Fruit fly (Drosophila melanogaster): ENCODE results near the gene Cyp4d2.
A peak's percentile ranks its signal among the peaks of the same experiment; 100 is the strongest.

Cyp4d2 gene

dm6 chrX:2134965-2135758, 40.6 kb upstream of the Cyp4d2 start:
- TF ChIP-seq Deaf1 (tag; optimal IDR thresholded peaks at IDR 0.05) (peak; percentile 77), CG34422 (GFP tag; IDR thresholded peaks at IDR 0.05) (peak; percentile 75), btn (GFP tag; optimal IDR thresholded peaks at IDR 0.05) (peak; percentile 66), cato (GFP tag; optimal IDR thresholded peaks at IDR 0.05; ENCODE audit: borderline replicate concordance) (peak; percentile 67), CG7357 (GFP tag; IDR thresholded peaks at IDR 0.05) (peak; percentile 66; the same call in 2 of the 3 replicates), CG1832 (GFP tag; optimal IDR thresholded peaks at IDR 0.05) (peak; percentile 49), gro (GFP tag; optimal IDR thresholded peaks at IDR 0.05) (peak; percentile 69), danr (GFP tag; IDR thresholded peaks at IDR 0.05) (peak; percentile 76), gcm (GFP tag; optimal IDR thresholded peaks at IDR 0.05) (peak; percentile 86), Nf-YA (GFP tag; IDR thresholded peaks at IDR 0.05) (peak; percentile 59), CG2712 (tag; optimal IDR thresholded peaks at IDR 0.05) (peak; percentile 93), Lpt (GFP tag; optimal IDR thresholded peaks at IDR 0.05) (no peak), bowl (GFP tag; IDR thresholded peaks at IDR 0.05) (peak; percentile 43; the same call in 1 of the 2 replicates), Scr (GFP tag; IDR thresholded peaks at IDR 0.05; ENCODE audit: partially characterized antibody) (0 out of 2 replicates have a peak, but pooled peaks have one; percentile 16), CG3726 (GFP tag; IDR thresholded peaks at IDR 0.05) (peak; percentile 61; the same call in 1 of the 3 replicates), CG17385 (GFP tag; optimal IDR thresholded peaks at IDR 0.05) (peak; percentile 89), C15 (GFP tag; IDR thresholded peaks at IDR 0.05) (peak; percentile 75; the same call in 2 of the 3 replicates), z (GFP tag; IDR thresholded peaks at IDR 0.05) (no peak), eyg (GFP tag; optimal IDR thresholded peaks at IDR 0.05) (peak; percentile 70), lola (GFP tag; optimal IDR thresholded peaks at IDR 0.05) (peak in 1 of 3 experiments; percentile 87), Dek (tag; optimal IDR thresholded peaks at IDR 0.05) (peak; percentile 83), CG9932 (GFP tag; IDR thresholded peaks at IDR 0.05) (peak; percentile 79), sr (GFP tag; IDR thresholded peaks at IDR 0.05) (peak; percentile 69; the same call in 2 of the 3 replicates), Side (GFP tag; optimal IDR thresholded peaks at IDR 0.05) (peak; percentile 80), pb (GFP tag; optimal IDR thresholded peaks at IDR 0.05) (peak; percentile 54), CG9876 (GFP tag; optimal IDR thresholded peaks at IDR 0.05) (peak; percentile 32), CG10321 (GFP tag; IDR thresholded peaks at IDR 0.05) (peak; percentile 54), Poxn (GFP tag; IDR thresholded peaks at IDR 0.05) (no peak; the same call in 1 of the 2 replicates), dm (GFP tag; optimal IDR thresholded peaks at IDR 0.05) (peak; percentile 62), CG1647 (GFP tag; optimal IDR thresholded peaks at IDR 0.05) (peak; percentile 54), CG11085 (GFP tag; IDR thresholded peaks at IDR 0.05) (peak; percentile 71), CG31224 (GFP tag; IDR thresholded peaks at IDR 0.05) (peak; percentile 53), CG16813 (GFP tag; IDR thresholded peaks at IDR 0.05; ENCODE audit: partially characterized antibody) (no peak), kah (GFP tag; optimal IDR thresholded peaks at IDR 0.05) (peak; percentile 79), CG12942 (GFP tag; optimal IDR thresholded peaks at IDR 0.05) (peak; percentile 73), CG8388 (GFP tag; optimal IDR thresholded peaks at IDR 0.05) (peak; percentile 91), Drgx (GFP tag; IDR thresholded peaks at IDR 0.05) (peak; percentile 83), Opbp (GFP tag; IDR thresholded peaks at IDR 0.05; ENCODE audit: partially characterized antibody) (no peak), CG8924 (tag; optimal IDR thresholded peaks at IDR 0.05) (peak; percentile 94), Dip2 (GFP tag; IDR thresholded peaks at IDR 0.05) (no peak), CG9215 (GFP tag; IDR thresholded peaks at IDR 0.05) (peak; percentile 83), CG17186 (GFP tag; optimal IDR thresholded peaks at IDR 0.05) (peak; percentile 24), usp (GFP tag; optimal IDR thresholded peaks at IDR 0.05) (no peak), CG17328 (GFP tag; IDR thresholded peaks at IDR 0.05) (peak; percentile 79), CG17359 (tag; optimal IDR thresholded peaks at IDR 0.05) (peak; percentile 90), CG8478 (optimal IDR thresholded peaks at IDR 0.05) (no peak), dati (GFP tag; IDR thresholded peaks at IDR 0.05) (peak; percentile 18; the same call in 1 of the 2 replicates), CTCF (GFP tag; optimal IDR thresholded peaks at IDR 0.05) (peak; percentile 43), CG6683 (GFP tag; optimal IDR thresholded peaks at IDR 0.05) (peak; percentile 78), Dp (GFP tag; optimal IDR thresholded peaks at IDR 0.05) (no peak)

All from whole organism, embryonic.